3 worm cellular contexts compared by ENCODE assay signal in the genomic region with DNA sequence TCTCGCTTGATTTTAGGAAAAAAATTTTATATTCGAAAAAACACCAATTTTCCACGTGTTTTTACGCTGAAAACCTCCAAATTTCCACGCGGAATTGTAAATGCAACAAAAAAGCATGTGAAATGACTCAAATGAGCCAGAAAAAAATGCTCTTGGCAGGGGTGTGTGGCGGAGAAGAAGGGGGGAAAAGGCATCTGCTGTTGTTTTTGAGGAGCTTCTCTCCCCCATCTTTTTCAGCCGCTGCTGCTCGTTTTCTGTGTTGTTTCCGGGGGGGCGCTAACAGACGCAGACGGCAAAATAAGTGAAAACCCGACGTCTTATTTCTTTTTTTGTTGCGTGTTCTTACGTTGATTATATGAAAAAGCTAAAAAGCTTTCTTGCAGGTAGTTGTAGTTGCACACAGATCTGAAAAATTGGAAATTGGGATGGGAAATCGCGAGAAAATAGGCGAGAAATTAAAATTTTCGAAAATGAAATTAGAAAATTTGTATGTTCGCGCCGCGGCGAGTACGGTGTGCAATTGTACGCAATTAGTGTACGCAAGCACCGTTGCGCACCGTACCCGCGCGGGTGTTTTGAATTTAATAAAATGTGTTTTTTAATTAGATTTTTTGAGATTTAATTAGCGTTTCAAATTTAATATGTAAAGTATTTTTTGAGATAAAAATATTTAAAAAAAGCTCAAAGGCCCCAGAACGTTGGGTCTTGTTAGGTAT.
TF ChIP-seq lines count a peak whose summit lies in the region.

No protein-coding gene starts in this region.

TF ChIP-seq in whole organism, L1 larva, 84 proteins besides CTCF, POLR2A, EP300 and RAD21 (continued from another document):
- TF ChIP-seq nhr-12 (tag; optimal IDR thresholded peaks at IDR 0.05; lab: Kevin White, UChicago) (no peak), nhr-19 (GFP tag; conservative IDR thresholded peaks at IDR 0.05; lab: Robert Waterston, UW) (peak; percentile 12; the same call in 1 of the 2 replicates), lir-3 (tag; optimal IDR thresholded peaks at IDR 0.05; lab: Kevin White, UChicago; ENCODE audit: poor library complexity) (no peak), dpl-1 (GFP tag; optimal IDR thresholded peaks at IDR 0.05; lab: Kevin White, UChicago) (peak in 1 of 3 experiments; percentile 31), unc-130 (tag; optimal IDR thresholded peaks at IDR 0.05; lab: Kevin White, UChicago) (no peak), pqm-1 (tag; optimal IDR thresholded peaks at IDR 0.05; lab: Kevin White, UChicago) (no peak), ceh-82 (tag; optimal IDR thresholded peaks at IDR 0.05; lab: Kevin White, UChicago) (peak in 1 of 3 experiments; percentile 17), dsc-1 (tag; optimal IDR thresholded peaks at IDR 0.05; lab: Kevin White, UChicago) (peak; percentile 9), isw-1 (GFP tag; IDR thresholded peaks at IDR 0.05; lab: Robert Waterston, UW) (0 out of 2 replicates have a peak, but pooled peaks have one; percentile 2), zag-1 (tag; optimal IDR thresholded peaks at IDR 0.05; lab: Kevin White, UChicago) (no peak)

TF ChIP-seq in whole organism, L2 larva, 48 proteins besides CTCF, POLR2A, EP300 and RAD21 (continued from another document):
- TF ChIP-seq crh-2 (tag; optimal IDR thresholded peaks at IDR 0.05; lab: Kevin White, UChicago) (no peak), mbf-1 (tag; optimal IDR thresholded peaks at IDR 0.05; lab: Kevin White, UChicago) (no peak), ZK546.5 (tag; optimal IDR thresholded peaks at IDR 0.05; lab: Kevin White, UChicago) (no peak), fos-1 (tag; optimal IDR thresholded peaks at IDR 0.05; lab: Kevin White, UChicago) (no peak), F13H6.1 (tag; optimal IDR thresholded peaks at IDR 0.05; lab: Kevin White, UChicago) (no peak), elt-3 (tag; optimal IDR thresholded peaks at IDR 0.05; lab: Kevin White, UChicago) (no peak), R02D3.7 (tag; optimal IDR thresholded peaks at IDR 0.05; lab: Kevin White, UChicago) (no peak), nhr-77 (tag; optimal IDR thresholded peaks at IDR 0.05; lab: Kevin White, UChicago) (no peak), ama-1 (optimal IDR thresholded peaks at IDR 0.05; lab: Kevin White, UChicago) (no peak), nhr-129 (tag; optimal IDR thresholded peaks at IDR 0.05; lab: Kevin White, UChicago) (peak; percentile 16), lin-39 (tag; optimal IDR thresholded peaks at IDR 0.05; lab: Kevin White, UChicago) (no peak)

TF ChIP-seq in whole organism, young adult, 124 proteins besides CTCF, POLR2A, EP300 and RAD21 (continued from another document):
- no peak for TF ChIP-seq mxl-1 (tag; optimal IDR thresholded peaks at IDR 0.05; lab: Kevin White, UChicago)
